Worm (Caenorhabditis elegans) whole organism, L2 larva: ENCODE data around the gene Y48A6B.14.
"Not testable (repeated sequence)": the region's sequence is repeated elsewhere in the genome, so short reads cannot be mapped to it uniquely, and the experiment has no call there.

Experiments used
- ZK546.5 ChIP-seq: sonication (generic microtip); optimal IDR thresholded peaks from 2 replicates; lab custom pipeline; 2017; ENCODE audit warnings: missing biosample characterization, missing genetic modification characterization
- nhr-237 ChIP-seq: fragments of 150-350 bp; optimal IDR thresholded peaks from 2 replicates; lab custom pipeline; 2014; ENCODE audit warnings: missing biosample characterization, missing genetic modification characterization
- snpc-4 ChIP-seq: fragments of 150-350 bp; optimal IDR thresholded peaks from 2 replicates; lab custom pipeline; 2014; ENCODE audit warnings: missing biosample characterization, missing genetic modification characterization
- ztf-4 ChIP-seq: fragments of 150-350 bp; optimal IDR thresholded peaks from 2 replicates; lab custom pipeline; 2014; ENCODE audit warnings: missing biosample characterization, missing genetic modification characterization

DNA sequence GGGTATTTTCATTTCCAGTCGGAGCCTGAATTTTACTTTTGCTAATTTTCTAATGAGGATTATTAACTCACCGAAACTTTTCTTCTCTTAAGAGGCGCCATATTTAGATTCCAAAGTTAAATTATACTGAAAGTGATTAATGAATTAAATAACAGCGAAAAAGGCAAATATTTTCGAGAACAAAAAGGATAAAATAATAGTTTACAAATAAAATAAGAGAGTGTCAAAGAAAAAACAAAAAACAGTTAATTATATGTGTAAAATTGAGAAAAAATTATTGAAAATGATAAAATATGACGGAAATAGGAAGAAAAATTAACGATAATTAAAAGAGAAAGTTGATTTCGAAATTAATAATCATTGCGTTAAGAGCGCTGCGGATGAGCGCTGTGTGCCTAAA, 2.1 kb upstream of the Y48A6B.14 start, which contains the start of gene Y48A6B.8:
- not testable (repeated sequence) for TF ChIP-seq ZK546.5 (tag; lab: Kevin White, UChicago); snpc-4; nhr-237 (tag; lab: Kevin White, UChicago); ztf-4 (tag; lab: Kevin White, UChicago)
